Worm (Caenorhabditis elegans): ENCODE results near the gene ZK892.6.

ZK892.6 gene

DNA sequence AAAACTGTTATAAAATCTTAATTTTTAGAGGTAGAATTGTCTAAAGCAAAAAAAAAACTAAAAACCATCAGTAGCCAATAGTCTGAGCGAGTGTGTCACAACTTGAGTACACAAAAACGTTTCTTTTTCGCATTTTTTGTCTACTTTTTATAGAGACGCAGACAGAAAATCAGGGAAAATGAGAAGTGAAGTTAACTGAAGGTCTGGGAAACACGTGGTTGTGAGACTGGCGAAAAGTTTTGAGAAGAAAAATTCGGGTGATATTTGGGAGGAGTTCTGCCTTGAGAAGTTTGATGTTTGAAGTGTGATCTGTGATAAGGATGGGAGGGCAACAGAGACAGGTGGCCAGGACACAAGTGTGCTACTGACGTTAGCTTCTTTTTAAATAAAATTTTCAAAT lies 42.3 kb downstream of the ZK892.6 start (continued):
- TF ChIP-seq ceh-63 (GFP tag; optimal IDR thresholded peaks at IDR 0.05) = no peak
- peak; percentile 60 for TF ChIP-seq ztf-4 (tag; optimal IDR thresholded peaks at IDR 0.05)
- TF ChIP-seq jun-1 (tag; optimal IDR thresholded peaks at IDR 0.05) = no peak
- no peak for TF ChIP-seq vab-15 (tag; optimal IDR thresholded peaks at IDR 0.05)
- TF ChIP-seq tbx-2 (tag; optimal IDR thresholded peaks at IDR 0.05) = peak; percentile 80
- no peak for TF ChIP-seq ceh-90 (tag; optimal IDR thresholded peaks at IDR 0.05)
- TF ChIP-seq nhr-237 (tag; optimal IDR thresholded peaks at IDR 0.05) = peak; percentile 19
- peak; percentile 32 for TF ChIP-seq sup-37 (GFP tag; optimal IDR thresholded peaks at IDR 0.05)
- TF ChIP-seq C34B4.2 (tag; optimal IDR thresholded peaks at IDR 0.05) = no peak
- TF ChIP-seq ceh-8 (GFP tag; optimal IDR thresholded peaks at IDR 0.05) = no peak
- peak; percentile 11 for TF ChIP-seq lin-15B (tag; optimal IDR thresholded peaks at IDR 0.05)
- TF ChIP-seq fkh-8 (tag; optimal IDR thresholded peaks at IDR 0.05) = peak; percentile 56
- 0 out of 2 replicates have a peak, but pooled peaks have one; percentile 8 for TF ChIP-seq grh-1 (GFP tag; IDR thresholded peaks at IDR 0.05)
- TF ChIP-seq dpl-1 (GFP tag; optimal IDR thresholded peaks at IDR 0.05) = peak; percentile 56 to 71 (median 66)
- TF ChIP-seq snu-23 (GFP tag; optimal IDR thresholded peaks at IDR 0.05) = peak; percentile 94
- TF ChIP-seq xbp-1 (tag; optimal IDR thresholded peaks at IDR 0.05) = peak; percentile 50
- no peak for TF ChIP-seq hlh-17 (GFP tag; optimal IDR thresholded peaks at IDR 0.05; ENCODE audit: borderline replicate concordance)
- no peak for TF ChIP-seq Y116A8C.19 (tag; optimal IDR thresholded peaks at IDR 0.05; ENCODE audit: borderline replicate concordance)
- TF ChIP-seq aha-1 (tag; optimal IDR thresholded peaks at IDR 0.05) = no peak
- no peak for TF ChIP-seq mef-2 (tag; optimal IDR thresholded peaks at IDR 0.05)
- no peak for TF ChIP-seq nhr-28 (tag; optimal IDR thresholded peaks at IDR 0.05)
- TF ChIP-seq unc-30 (tag; optimal IDR thresholded peaks at IDR 0.05) = no peak
- peak; percentile 42 for TF ChIP-seq lin-39 (tag; optimal IDR thresholded peaks at IDR 0.05)
- peak; percentile 88 for TF ChIP-seq nhr-11 (tag; optimal IDR thresholded peaks at IDR 0.05)
- no peak for TF ChIP-seq fkh-10 (GFP tag; optimal IDR thresholded peaks at IDR 0.05)
- TF ChIP-seq egl-27 (tag; optimal IDR thresholded peaks at IDR 0.05) = peak; percentile 11 to 75
- peak; percentile 87 for TF ChIP-seq mep-1 (tag; optimal IDR thresholded peaks at IDR 0.05)
- 0 out of 2 replicates have a peak, but pooled peaks have one; percentile 3 for TF ChIP-seq isw-1 (GFP tag; IDR thresholded peaks at IDR 0.05)
- no peak for TF ChIP-seq ets-5 (GFP tag; IDR thresholded peaks at IDR 0.05)
- peak; percentile 93 for TF ChIP-seq nhr-85 (tag)
- TF ChIP-seq rnt-1 (tag; optimal IDR thresholded peaks at IDR 0.05) = peak; percentile 76
- TF ChIP-seq alr-1 (tag; optimal IDR thresholded peaks at IDR 0.05; ENCODE audit: borderline replicate concordance) = no peak
- TF ChIP-seq lsy-2 (tag; optimal IDR thresholded peaks at IDR 0.05) = peak; percentile 80 to 89
- TF ChIP-seq lir-3 (tag; optimal IDR thresholded peaks at IDR 0.05; ENCODE audit: poor library complexity) = peak; percentile 66

- TF ChIP-seq nhr-12 (tag; optimal IDR thresholded peaks at IDR 0.05) (no peak), unc-98 (GFP tag; IDR thresholded peaks at IDR 0.05) (no peak), grh-1 (GFP tag; IDR thresholded peaks at IDR 0.05) (no peak), nhr-71 (tag; optimal IDR thresholded peaks at IDR 0.05) (no peak), lin-13 (GFP tag; optimal IDR thresholded peaks at IDR 0.05) (no peak), efl-1 (optimal IDR thresholded peaks at IDR 0.05) (no peak), efl-1 (GFP tag; optimal IDR thresholded peaks at IDR 0.05 in 1 of 2) (peak in 1 of 2 experiments; percentile 16), dpl-1 (GFP tag; optimal IDR thresholded peaks at IDR 0.05) (no peak), egl-27 (tag; optimal IDR thresholded peaks at IDR 0.05) (no peak)
Observed at ce11 chrII:9936859-9937258, 43.1 kb downstream of the ZK892.6 start, which contains the start of gene C05C10.3. Gene C05C10.3 (minus strand): TSS chrII:9936893.

DNA sequence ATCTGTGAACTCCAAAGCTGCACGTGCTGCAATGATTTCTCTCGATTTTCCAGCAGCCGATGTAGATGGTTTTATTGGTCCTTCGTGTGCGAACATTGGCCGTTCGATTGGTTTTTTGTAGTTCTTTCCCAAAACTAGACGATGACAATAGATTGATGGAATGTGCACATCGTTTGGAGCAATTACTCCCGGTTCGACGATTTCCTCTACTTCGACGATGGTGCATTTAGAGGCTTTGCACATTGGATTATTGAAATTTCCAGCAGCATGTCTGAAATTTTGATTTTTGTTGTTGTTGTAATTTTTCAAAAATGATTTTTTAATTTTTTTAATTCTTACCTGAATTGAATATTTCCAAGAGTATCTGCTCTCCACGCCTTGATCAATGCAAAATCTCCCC lies 44.3 kb downstream of the ZK892.6 start:
- TF ChIP-seq nhr-19 (GFP tag; conservative IDR thresholded peaks at IDR 0.05) (no peak), fkh-8 (tag; optimal IDR thresholded peaks at IDR 0.05) (no peak), nhr-85 (tag) (peak; percentile 62)

All from whole organism, L1 larva.